Fruit fly (Drosophila melanogaster) whole organism, embryonic: ENCODE data around the gene Tango9.

Experiments used
- Ada2b ChIP-seq: fragments of 200-800 bp; sonication (Bioruptor generic); IDR thresholded peaks from 2 replicates; pipeline ENCODE4 v1.3.6; 2022; ENCODE audit warnings: missing biosample characterization, missing genetic modification characterization
- Atf-2 ChIP-seq: fragments of 200-800 bp; sonication (Bioruptor generic); optimal IDR thresholded peaks from 2 replicates; lab custom pipeline; 2016; ENCODE audit warnings: missing biosample characterization, missing genetic modification characterization
- Awh ChIP-seq: fragments of 200-800 bp; sonication (Bioruptor generic); IDR thresholded peaks from 2 replicates; pipeline ENCODE4, ENCODE4 v1.3.6; 2022; ENCODE audit warnings: missing biosample characterization, missing genetic modification characterization
- CG10565 ChIP-seq: fragments of 200-800 bp; sonication (Bioruptor generic); optimal IDR thresholded peaks from 3 replicates; lab custom pipeline; 2016; ENCODE audit warnings: missing biosample characterization, mild to moderate bottlenecking, missing genetic modification characterization
- CG11093 ChIP-seq: fragments of 200-800 bp; sonication (Bioruptor generic); IDR thresholded peaks from 3 replicates; pipeline ENCODE4 v1.3.6; 2022; ENCODE audit warnings: missing biosample characterization, missing genetic modification characterization
- CG11560 ChIP-seq: fragments of 200-800 bp; sonication (Bioruptor generic); IDR thresholded peaks from 3 replicates; pipeline ENCODE4 v1.3.6; 2022; ENCODE audit warnings: missing biosample characterization, missing genetic modification characterization
- CG12391 ChIP-seq: fragments of 200-800 bp; sonication (Bioruptor generic); optimal IDR thresholded peaks from 3 replicates; lab custom pipeline; 2018; ENCODE audit warnings: missing biosample characterization, mild to moderate bottlenecking, missing genetic modification characterization, moderate library complexity
- CG13894 ChIP-seq: fragments of 200-800 bp; sonication (Bioruptor generic); optimal IDR thresholded peaks from 3 replicates; lab custom pipeline; 2018; ENCODE audit warnings: missing biosample characterization, mild to moderate bottlenecking, missing genetic modification characterization, moderate library complexity
- CG15073 ChIP-seq: fragments of 200-800 bp; sonication (Bioruptor generic); optimal IDR thresholded peaks from 2 replicates; lab custom pipeline; 2016; ENCODE audit warnings: missing biosample characterization, missing genetic modification characterization
- CG16863 ChIP-seq: fragments of 200-800 bp; sonication (Bioruptor generic); optimal IDR thresholded peaks from 3 replicates; lab custom pipeline; 2016; ENCODE audit warnings: missing biosample characterization, missing genetic modification characterization
- CG1792 ChIP-seq: fragments of 200-800 bp; sonication (Bioruptor generic); optimal IDR thresholded peaks from 2 replicates; lab custom pipeline; 2016; ENCODE audit warnings: missing biosample characterization, missing genetic modification characterization
- CG18262 ChIP-seq: fragments of 200-800 bp; optimal IDR thresholded peaks from 3 replicates; lab custom pipeline; 2019; ENCODE audit warnings: missing biosample characterization, mild to moderate bottlenecking, missing genetic modification characterization, moderate library complexity
- CG33213 ChIP-seq: fragments of 200-800 bp; sonication (Bioruptor generic); optimal IDR thresholded peaks from 3 replicates; lab custom pipeline; 2016; ENCODE audit warnings: missing biosample characterization, missing genetic modification characterization
- CG3407 ChIP-seq: fragments of 200-800 bp; sonication (Bioruptor generic); optimal IDR thresholded peaks from 2 replicates; lab custom pipeline; 2018; ENCODE audit warnings: missing biosample characterization, mild to moderate bottlenecking, missing genetic modification characterization
- CG4707 ChIP-seq: fragments of 200-800 bp; sonication (Bioruptor generic); optimal IDR thresholded peaks from 2 replicates; lab custom pipeline; 2018; ENCODE audit warnings: missing biosample characterization, mild to moderate bottlenecking, missing genetic modification characterization, moderate library complexity
- CG4730 ChIP-seq: fragments of 200-800 bp; sonication (Bioruptor generic); IDR thresholded peaks from 2 replicates; pipeline ENCODE4 v1.3.6; 2022; ENCODE audit warnings: missing biosample characterization, missing genetic modification characterization
- CG7357 ChIP-seq: fragments of 200-800 bp; sonication (Bioruptor generic); IDR thresholded peaks from 3 replicates; pipeline ENCODE4 v1.3.6; 2022; ENCODE audit warnings: missing biosample characterization, missing genetic modification characterization
- CTCF ChIP-seq: fragments of 200-800 bp; sonication (Bioruptor generic); optimal IDR thresholded peaks from 2 replicates; lab custom pipeline; 2017; ENCODE audit warnings: missing biosample characterization, mild to moderate bottlenecking, missing genetic modification characterization, moderate library complexity
- CrebB ChIP-seq: fragments of 200-800 bp; sonication (Bioruptor generic); optimal IDR thresholded peaks from 3 replicates; lab custom pipeline; 2018; ENCODE audit warnings: missing biosample characterization, mild to moderate bottlenecking, missing genetic modification characterization
- D19A ChIP-seq: fragments of 200-800 bp; optimal IDR thresholded peaks from 3 replicates; lab custom pipeline; 2019; ENCODE audit warnings: missing biosample characterization, mild to moderate bottlenecking, missing genetic modification characterization, moderate library complexity
- D19B ChIP-seq: fragments of 200-800 bp; sonication (Bioruptor generic); optimal IDR thresholded peaks from 2 replicates; lab custom pipeline; 2017; ENCODE audit warnings: missing biosample characterization, mild to moderate bottlenecking, missing genetic modification characterization
- Dip3 ChIP-seq: fragments of 200-800 bp; sonication (Bioruptor generic); optimal IDR thresholded peaks from 3 replicates; lab custom pipeline; 2016; ENCODE audit warnings: missing biosample characterization, missing genetic modification characterization
- Dp ChIP-seq: fragments of 200-800 bp; sonication (Bioruptor generic); optimal IDR thresholded peaks from 2 replicates; lab custom pipeline; 2018; ENCODE audit warnings: missing biosample characterization, mild to moderate bottlenecking, missing genetic modification characterization, moderate library complexity
- Fer1 ChIP-seq: fragments of 200-800 bp; sonication (Bioruptor generic); optimal IDR thresholded peaks from 2 replicates; lab custom pipeline; 2017; ENCODE audit warnings: missing biosample characterization, mild to moderate bottlenecking, missing genetic modification characterization
- HHEX ChIP-seq: fragments of 200-800 bp; sonication (Bioruptor generic); optimal IDR thresholded peaks from 3 replicates; lab custom pipeline; 2017; ENCODE audit warnings: missing biosample characterization, mild to moderate bottlenecking, missing genetic modification characterization, missing genetic modification reagents
- Hand ChIP-seq: fragments of 200-800 bp; sonication (Bioruptor generic); optimal IDR thresholded peaks from 2 replicates; lab custom pipeline; 2017; ENCODE audit warnings: mild to moderate bottlenecking, missing biosample characterization, missing genetic modification reagents, missing genetic modification characterization
- Hmr ChIP-seq: fragments of 200-800 bp; sonication (Bioruptor generic); optimal IDR thresholded peaks from 3 replicates; lab custom pipeline; 2017; ENCODE audit warnings: mild to moderate bottlenecking, missing biosample characterization, missing genetic modification reagents, missing genetic modification characterization
- MBD-R2 ChIP-seq: fragments of 200-800 bp; sonication (Bioruptor generic); IDR thresholded peaks from 2 replicates; pipeline ENCODE4 v1.3.6; 2022; ENCODE audit warnings: missing biosample characterization, missing genetic modification characterization
- NC2α ChIP-seq: fragments of 200-800 bp; sonication (Bioruptor generic); optimal IDR thresholded peaks from 2 replicates; lab custom pipeline; 2016; ENCODE audit warnings: missing biosample characterization, missing genetic modification characterization
- NC2β ChIP-seq: fragments of 200-800 bp; sonication (Bioruptor generic); optimal IDR thresholded peaks from 2 replicates; lab custom pipeline; 2016; ENCODE audit warnings: missing biosample characterization, missing genetic modification characterization
- Xbp1 ChIP-seq: fragments of 200-800 bp; sonication (Bioruptor generic); optimal IDR thresholded peaks from 3 replicates; lab custom pipeline; 2016; ENCODE audit warnings: missing biosample characterization, mild to moderate bottlenecking, missing genetic modification characterization
- YL-1 ChIP-seq: fragments of 200-800 bp; sonication (Bioruptor generic); optimal IDR thresholded peaks from 3 replicates; lab custom pipeline; 2017; ENCODE audit warnings: missing biosample characterization, mild to moderate bottlenecking, missing genetic modification characterization
- cg ChIP-seq: fragments of 200-800 bp; sonication (Bioruptor generic); optimal IDR thresholded peaks from 3 replicates; lab custom pipeline; 2019; ENCODE audit warnings: missing biosample characterization, mild to moderate bottlenecking, missing genetic modification characterization, moderate library complexity
- ci ChIP-seq: fragments of 200-800 bp; sonication (Bioruptor generic); IDR thresholded peaks from 3 replicates; pipeline ENCODE4 v1.3.6; 2022; ENCODE audit warnings: missing biosample characterization, missing genetic modification characterization
- dmrt11E ChIP-seq: fragments of 200-800 bp; sonication (Bioruptor generic); optimal IDR thresholded peaks from 3 replicates; lab custom pipeline; 2018; ENCODE audit warnings: missing biosample characterization, mild to moderate bottlenecking, missing genetic modification characterization, moderate library complexity
- dpn ChIP-seq, 2 experiments: fragments of 200-800 bp; sonication (Bioruptor generic); optimal IDR thresholded peaks; 3 replicates each; lab custom pipeline; 2016; ENCODE audit warnings: missing biosample characterization in 2 of 2, missing genetic modification characterization in 2 of 2
- grau ChIP-seq: fragments of 200-800 bp; optimal IDR thresholded peaks from 3 replicates; lab custom pipeline; 2019; ENCODE audit warnings: missing biosample characterization, mild to moderate bottlenecking, missing genetic modification characterization, moderate library complexity
- grn ChIP-seq: fragments of 200-800 bp; sonication (Bioruptor generic); optimal IDR thresholded peaks from 3 replicates; lab custom pipeline; 2017; ENCODE audit warnings: missing biosample characterization, missing genetic modification characterization
- insv ChIP-seq, 2 experiments: fragments of 200-800 bp; sonication (Bioruptor generic); optimal IDR thresholded peaks; 3 replicates each; lab custom pipeline; 2016 to 2018; ENCODE audit warnings: missing biosample characterization in 2 of 2, missing genetic modification characterization in 2 of 2
- jing ChIP-seq: fragments of 200-800 bp; sonication (Bioruptor generic); optimal IDR thresholded peaks from 2 replicates; lab custom pipeline; 2018; ENCODE audit warnings: missing biosample characterization, mild to moderate bottlenecking, missing genetic modification characterization
- lab ChIP-seq: fragments of 200-800 bp; sonication (Bioruptor generic); optimal IDR thresholded peaks from 3 replicates; lab custom pipeline; 2017; ENCODE audit warnings: missing biosample characterization, missing genetic modification characterization, mild to moderate bottlenecking, moderate library complexity, missing genetic modification reagents
- lola ChIP-seq, 3 experiments: fragments of >200 bp in 2 of 3; fragments of 200-800 bp in 1 of 3; sonication (Bioruptor generic) in 1 of 3; optimal IDR thresholded peaks; 2 replicates each; lab custom pipeline; 2017 to 2019; ENCODE audit warnings: missing biosample characterization in 3 of 3, missing genetic modification characterization in 3 of 3, mild to moderate bottlenecking in 1 of 3, moderate library complexity in 1 of 3
- mirr ChIP-seq: fragments of 200-800 bp; sonication (Bioruptor generic); optimal IDR thresholded peaks from 3 replicates; lab custom pipeline; 2018; ENCODE audit warnings: missing biosample characterization, mild to moderate bottlenecking, missing genetic modification characterization
- pros ChIP-seq: fragments of 200-800 bp; sonication (Bioruptor generic); optimal IDR thresholded peaks from 3 replicates; lab custom pipeline; 2019; ENCODE audit warnings: missing biosample characterization, mild to moderate bottlenecking, missing genetic modification characterization, moderate library complexity
- schlank ChIP-seq: fragments of 200-800 bp; sonication (Bioruptor generic); optimal IDR thresholded peaks from 2 replicates; lab custom pipeline; 2018; ENCODE audit warnings: missing biosample characterization, mild to moderate bottlenecking, missing genetic modification characterization
- ssp ChIP-seq: fragments of 200-800 bp; sonication (Bioruptor generic); IDR thresholded peaks from 2 replicates; pipeline ENCODE4 v1.3.6; 2022; ENCODE audit warnings: missing biosample characterization, missing genetic modification characterization
- stc ChIP-seq: fragments of 200-800 bp; sonication (Bioruptor generic); IDR thresholded peaks from 2 replicates; pipeline ENCODE4 v1.3.6; 2022; ENCODE audit warnings: missing biosample characterization, missing genetic modification characterization
- tap ChIP-seq: fragments of 200-800 bp; optimal IDR thresholded peaks from 3 replicates; lab custom pipeline; 2019; ENCODE audit warnings: missing biosample characterization, mild to moderate bottlenecking, missing genetic modification characterization, moderate library complexity
- unpg ChIP-seq: fragments of 200-800 bp; sonication (Bioruptor generic); optimal IDR thresholded peaks from 3 replicates; lab custom pipeline; 2018; ENCODE audit warnings: missing biosample characterization, mild to moderate bottlenecking, missing genetic modification characterization, moderate library complexity
- zen ChIP-seq: fragments of 200-800 bp; sonication (Bioruptor generic); optimal IDR thresholded peaks from 3 replicates; lab custom pipeline; 2018; ENCODE audit warnings: missing biosample characterization, mild to moderate bottlenecking, missing genetic modification characterization, moderate library complexity
- zfh1 ChIP-seq: fragments of 200-800 bp; sonication (Bioruptor generic); IDR thresholded peaks from 3 replicates; pipeline ENCODE4 v1.3.6; 2022; ENCODE audit warnings: missing biosample characterization, missing genetic modification characterization
- zfh2 ChIP-seq: fragments of 200-800 bp; sonication (Bioruptor generic); optimal IDR thresholded peaks from 2 replicates; lab custom pipeline; 2016; ENCODE audit warnings: missing biosample characterization, missing genetic modification characterization

Tango9 gene

dm6 chr3R:11948903-11949358 is 25.8 kb downstream of the Tango9 start, which contains the start of gene Cad87A (continued):
- TF ChIP-seq pros (GFP tag; lab: Kevin White, UChicago) (peak; percentile 52), CG12391 (no peak), dmrt11E (tag; lab: Kevin White, UChicago) (no peak), CG15073 (GFP tag; lab: Kevin White, UChicago) (no peak), Atf-2 (GFP tag; lab: Kevin White, UChicago) (no peak), CG3407 (GFP tag; lab: Kevin White, UChicago) (peak; percentile 14), YL-1 (GFP tag; lab: Kevin White, UChicago) (no peak), grn (GFP tag; lab: Kevin White, UChicago) (no peak), Hand (no peak), zen (tag; lab: Kevin White, UChicago) (peak; percentile 62), schlank (no peak), Awh (GFP tag; lab: Robert Waterston, UW) (no peak), CG4730 (no peak), dpn (GFP tag; optimal IDR thresholded peaks at IDR 0.05; lab: Kevin White, UChicago) (peak in 1 of 2 experiments; percentile 5), zfh1 (GFP tag; lab: Robert Waterston, UW) (no peak), CG7357 (GFP tag; lab: Robert Waterston, UW) (no peak), NC2α (GFP tag; lab: Kevin White, UChicago) (no peak), zfh2 (no peak), D19A (peak; percentile 34), stc (GFP tag; lab: Robert Waterston, UW) (no peak), CG1792 (GFP tag; lab: Kevin White, UChicago) (peak; percentile 2), Dip3 (no peak), mirr (GFP tag; lab: Kevin White, UChicago) (peak; percentile 67), Xbp1 (GFP tag; lab: Kevin White, UChicago) (no peak), CG33213 (GFP tag; lab: Kevin White, UChicago) (peak; percentile 51), NC2β (GFP tag; lab: Kevin White, UChicago) (peak; percentile 39), cg (GFP tag; lab: Kevin White, UChicago) (peak; percentile 96), lab (peak; percentile 51), ssp (no peak), jing (GFP tag; lab: Kevin White, UChicago) (no peak), Fer1 (GFP tag; lab: Kevin White, UChicago) (peak; percentile 41), ci (GFP tag; lab: Robert Waterston, UW) (no peak), MBD-R2 (GFP tag; lab: Robert Waterston, UW) (no peak), unpg (GFP tag; lab: Kevin White, UChicago) (peak; percentile 15), Hmr (GFP tag; lab: Kevin White, UChicago) (no peak), CTCF (GFP tag; lab: Kevin White, UChicago) (no peak), insv (GFP tag; optimal IDR thresholded peaks at IDR 0.05; lab: Kevin White, UChicago) (peak in 1 of 2 experiments; percentile 9), D19B (GFP tag; lab: Kevin White, UChicago) (no peak), CG11093 (no peak), lola (GFP tag; optimal IDR thresholded peaks at IDR 0.05; lab: Kevin White, UChicago) (no peak), grau (tag; lab: Kevin White, UChicago) (no peak), Ada2b (no peak), HHEX (peak; percentile 13), CG4707 (GFP tag; lab: Kevin White, UChicago) (peak; percentile 36), CG16863 (GFP tag; lab: Kevin White, UChicago) (no peak), CG10565 (GFP tag; lab: Kevin White, UChicago) (no peak), CG13894 (tag; lab: Kevin White, UChicago) (peak; percentile 52), CrebB (tag; lab: Kevin White, UChicago) (peak; percentile 67), Dp (peak; percentile 53), tap (tag; lab: Kevin White, UChicago) (peak; percentile 2), CG18262 (tag; lab: Kevin White, UChicago) (peak; percentile 20), CG11560 (no peak)
